Worm (Caenorhabditis elegans) whole organism, L4 larva: Measurements from ENCODE around the gene T26C5.5.

Source experiments
- F26F4.8 ChIP-seq: fragments of 200-800 bp; sonication (Bioruptor generic); conservative IDR thresholded peaks from 2 replicates; pipeline ENCODE4 v1.3.6; 2022; ENCODE audit warnings: missing genetic modification characterization, missing compliant biosample characterization
- F49E8.2 ChIP-seq: sonication (generic microtip); optimal IDR thresholded peaks from 2 replicates; lab custom pipeline; 2016; ENCODE audit warnings: missing compliant biosample characterization, mild to moderate bottlenecking, missing genetic modification characterization, borderline replicate concordance
- T26A8.4 ChIP-seq: fragments of 200-800 bp; sonication (Bioruptor generic); IDR thresholded peaks from 2 replicates; pipeline ENCODE4 v1.3.6; 2022; ENCODE audit warnings: missing genetic modification characterization, missing compliant biosample characterization
- Y105C5A.15 ChIP-seq: fragments of 200-800 bp; sonication (Bioruptor generic); IDR thresholded peaks from 2 replicates; pipeline ENCODE4 v1.3.6; 2022; ENCODE audit warnings: missing genetic modification characterization, missing compliant biosample characterization
- Y48G9A.11 ChIP-seq: fragments of 200-800 bp; sonication (Bioruptor generic); IDR thresholded peaks from 2 replicates; pipeline ENCODE4 v1.3.6; 2022; ENCODE audit warnings: missing genetic modification reagents, missing genetic modification characterization, missing compliant biosample characterization
- Y75B8A.6 ChIP-seq: fragments of 200-800 bp; sonication (Bioruptor generic); IDR thresholded peaks from 2 replicates; pipeline ENCODE4 v1.3.6; 2022; ENCODE audit warnings: missing genetic modification reagents, missing genetic modification characterization, missing compliant biosample characterization
- ZK337.2 ChIP-seq: fragments of 200-800 bp; sonication (Bioruptor generic); IDR thresholded peaks from 2 replicates; pipeline ENCODE4 v1.3.6; 2022; ENCODE audit warnings: missing genetic modification reagents, missing genetic modification characterization, missing compliant biosample characterization
- aha-1 ChIP-seq: fragments of 150-350 bp; peaks from one replicate; lab custom pipeline; 2014; ENCODE audit warnings: missing biosample characterization, missing genetic modification characterization
- ces-1 ChIP-seq: fragments of 150-350 bp; sonication (generic microtip); optimal IDR thresholded peaks from 4 replicates; lab custom pipeline; 2014; ENCODE audit warnings: missing biosample characterization, missing genetic modification reagents, missing genetic modification characterization
- dmd-6 ChIP-seq: fragments of 200-800 bp; sonication (Bioruptor generic); IDR thresholded peaks from 2 replicates; pipeline ENCODE4 v1.3.6; 2022; ENCODE audit warnings: missing genetic modification reagents, missing genetic modification characterization, missing compliant biosample characterization
- dmd-8 ChIP-seq: fragments of 200-800 bp; sonication (Bioruptor generic); IDR thresholded peaks from 2 replicates; pipeline ENCODE4 v1.3.6; 2022; ENCODE audit warnings: missing genetic modification characterization, missing compliant biosample characterization
- egl-27 ChIP-seq: sonication (generic microtip); optimal IDR thresholded peaks from 3 replicates; lab custom pipeline; 2017; ENCODE audit warnings: missing biosample characterization, missing genetic modification reagents, missing genetic modification characterization
- fkh-10 ChIP-seq: fragments of 150-350 bp; optimal IDR thresholded peaks from 2 replicates; lab custom pipeline; 2014; ENCODE audit warnings: missing biosample characterization, missing genetic modification reagents, missing genetic modification characterization
- hif-1 ChIP-seq, 2 experiments: sonication (generic microtip); optimal IDR thresholded peaks; 2 replicates each; lab custom pipeline; 2016 to 2017; ENCODE audit warnings: missing compliant biosample characterization in 2 of 2, missing genetic modification characterization in 2 of 2, missing genetic modification reagents in 2 of 2, missing genotype in 2 of 2, mild to moderate bottlenecking in 1 of 2
- hlh-11 ChIP-seq: fragments of 200-800 bp; sonication (Bioruptor generic); optimal IDR thresholded peaks from 2 replicates; lab custom pipeline; 2018; ENCODE audit warnings: mild to moderate bottlenecking, missing genetic modification characterization, missing compliant biosample characterization
- hlh-30 ChIP-seq: sonication (generic microtip); optimal IDR thresholded peaks from 2 replicates; lab custom pipeline; 2017; ENCODE audit warnings: antibody characterized with exemption, mild to moderate bottlenecking, missing genetic modification characterization, missing compliant biosample characterization; ENCODE audit not compliant: insufficient read depth
- hmg-1.1 ChIP-seq: fragments of 200-800 bp; sonication (Bioruptor generic); IDR thresholded peaks from 2 replicates; pipeline ENCODE4 v1.3.6; 2022; ENCODE audit warnings: missing genetic modification reagents, missing genetic modification characterization, missing compliant biosample characterization
- jun-1 ChIP-seq: fragments of 150-350 bp; optimal IDR thresholded peaks from 2 replicates; lab custom pipeline; 2014; ENCODE audit warnings: missing biosample characterization, missing genetic modification reagents, missing genetic modification characterization
- lim-7 ChIP-seq: fragments of 200-800 bp; sonication (Bioruptor generic); IDR thresholded peaks from 2 replicates; pipeline ENCODE4 v1.3.6; 2022; ENCODE audit warnings: missing genetic modification characterization, missing compliant biosample characterization
- lin-29 ChIP-seq: fragments of 200-800 bp; sonication (Bioruptor generic); IDR thresholded peaks from 2 replicates; pipeline ENCODE4 v1.3.6; 2022; ENCODE audit warnings: missing genetic modification reagents, missing genetic modification characterization, missing compliant biosample characterization
- madf-5 ChIP-seq, 2 experiments: fragments of 200-800 bp; sonication (Bioruptor generic); IDR thresholded peaks; 2 replicates each; pipeline ENCODE4 v1.3.6; 2022; ENCODE audit warnings: missing compliant biosample characterization in 2 of 2, missing genetic modification characterization in 2 of 2
- mdt-29 ChIP-seq: fragments of 200-800 bp; sonication (Bioruptor generic); IDR thresholded peaks from 2 replicates; pipeline ENCODE4 v1.3.6; 2022; ENCODE audit warnings: missing genetic modification reagents, missing genetic modification characterization, missing compliant biosample characterization
- mep-1 ChIP-seq: fragments of 150-350 bp; sonication (generic microtip); optimal IDR thresholded peaks from 3 replicates; lab custom pipeline; 2014; ENCODE audit warnings: missing biosample characterization, missing genetic modification characterization
- mxl-3 ChIP-seq: fragments of 200-800 bp; sonication (Bioruptor generic); optimal IDR thresholded peaks from 2 replicates; lab custom pipeline; 2018; ENCODE audit warnings: mild to moderate bottlenecking, missing genetic modification characterization, missing compliant biosample characterization
- nhr-11 ChIP-seq: fragments of 150-350 bp; optimal IDR thresholded peaks from 2 replicates; lab custom pipeline; 2014; ENCODE audit warnings: missing biosample characterization, missing genetic modification characterization
- nhr-28 ChIP-seq: fragments of 150-350 bp; optimal IDR thresholded peaks from 2 replicates; lab custom pipeline; 2014; ENCODE audit warnings: missing biosample characterization, missing genetic modification characterization
- nhr-6 ChIP-seq: fragments of 150-350 bp; optimal IDR thresholded peaks from 2 replicates; lab custom pipeline; 2014; ENCODE audit warnings: missing biosample characterization, missing genetic modification characterization
- nhr-76 ChIP-seq: fragments of 150-350 bp; optimal IDR thresholded peaks from 2 replicates; lab custom pipeline; 2014; ENCODE audit warnings: missing biosample characterization, missing genetic modification characterization
- php-3 ChIP-seq: fragments of 200-800 bp; sonication (Bioruptor generic); IDR thresholded peaks from 2 replicates; pipeline ENCODE4 v1.3.6; 2022; ENCODE audit warnings: missing genetic modification reagents, missing genetic modification characterization, missing compliant biosample characterization
- pqm-1 ChIP-seq: sonication (generic microtip); optimal IDR thresholded peaks from 2 replicates; lab custom pipeline; 2017; ENCODE audit warnings: missing biosample characterization, missing genetic modification characterization
- snpc-4 ChIP-seq: fragments of 150-350 bp; optimal IDR thresholded peaks from 2 replicates; lab custom pipeline; 2014; ENCODE audit warnings: missing biosample characterization, missing genetic modification characterization
- tag-97 ChIP-seq: fragments of 200-800 bp; sonication (Bioruptor generic); IDR thresholded peaks from 2 replicates; pipeline ENCODE4 v1.3.6; 2022; ENCODE audit warnings: missing genetic modification characterization, missing compliant biosample characterization
- unc-62 ChIP-seq, 3 experiments: fragments of 150-350 bp in 1 of 3; sonication (generic microtip); optimal IDR thresholded peaks in 2 of 3; peaks in 1 of 3; 1 replicate in 1 of 3; 2 replicates in 2 of 3; lab custom pipeline; 2014 to 2017; ENCODE audit warnings: missing biosample characterization in 3 of 3, missing genetic modification characterization in 3 of 3, missing genetic modification reagents in 3 of 3, missing genotype in 1 of 3
- zip-11 ChIP-seq: fragments of 200-800 bp; sonication (Bioruptor generic); IDR thresholded peaks from 2 replicates; pipeline ENCODE4 v1.3.6; 2022; ENCODE audit warnings: missing genetic modification characterization, missing compliant biosample characterization

T26C5.5 gene

DNA sequence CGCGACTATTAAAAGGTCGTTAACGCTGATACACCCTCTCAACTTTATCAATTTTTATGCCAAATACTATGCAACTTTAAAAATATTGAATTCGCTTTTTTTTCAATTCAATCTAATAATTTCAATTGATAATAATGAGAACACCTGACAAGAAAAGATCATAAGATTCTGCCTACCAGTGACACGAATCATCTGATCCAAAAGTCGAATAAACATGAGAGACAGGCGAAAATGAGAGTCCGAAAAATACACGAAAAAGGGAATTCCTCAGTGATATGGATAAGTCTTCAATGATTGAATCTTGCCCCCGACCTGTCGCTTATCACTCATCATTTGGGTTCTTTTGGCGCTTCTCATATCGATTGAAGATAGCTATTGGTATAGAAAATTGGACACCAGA, 4.9 kb downstream of the T26C5.5 start:
- TF ChIP-seq hlh-30 (tag; lab: Kevin White, UChicago) = peak; percentile 74
- TF ChIP-seq nhr-28 (tag; lab: Kevin White, UChicago) = peak; percentile 16
- TF ChIP-seq hif-1 (tag; optimal IDR thresholded peaks at IDR 0.05; lab: Kevin White, UChicago) = no peak
- peak; percentile 11 for TF ChIP-seq hlh-11 (tag; lab: Kevin White, UChicago)

DNA sequence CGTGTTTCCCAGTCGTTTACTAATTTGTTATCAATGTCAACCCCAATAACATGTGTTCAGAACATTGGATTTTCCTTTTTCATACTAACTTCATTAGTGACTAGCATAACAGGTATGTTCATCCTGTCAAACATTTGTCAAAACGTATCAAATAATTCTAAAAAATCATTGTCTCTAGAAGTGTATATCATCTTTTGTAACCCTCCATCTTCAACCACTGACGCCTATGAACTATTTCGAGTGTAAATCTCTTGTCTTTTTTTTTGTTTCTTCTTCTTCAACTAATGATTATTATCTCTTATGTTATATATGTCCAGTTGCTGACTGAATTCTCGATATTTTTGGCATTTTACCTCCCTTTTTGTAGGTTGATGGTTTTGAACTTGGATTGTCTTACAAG, 8.8 kb downstream of the T26C5.5 start:
- peak; percentile 1 for TF ChIP-seq nhr-28 (tag; lab: Kevin White, UChicago)
- no peak for TF ChIP-seq fkh-10 (GFP tag; lab: Kevin White, UChicago)
- TF ChIP-seq madf-5 (GFP tag; IDR thresholded peaks at IDR 0.05; lab: Robert Waterston, UW) = no peak
- TF ChIP-seq, all 104 proteins: peak for 1

ce11 chrII:9236972-9237371, 9.6 kb downstream of the T26C5.5 start:
- TF ChIP-seq aha-1 (tag; lab: Kevin White, UChicago) (peak; percentile 63), Y48G9A.11 (no peak), nhr-28 (tag; lab: Kevin White, UChicago) (no peak)

DNA sequence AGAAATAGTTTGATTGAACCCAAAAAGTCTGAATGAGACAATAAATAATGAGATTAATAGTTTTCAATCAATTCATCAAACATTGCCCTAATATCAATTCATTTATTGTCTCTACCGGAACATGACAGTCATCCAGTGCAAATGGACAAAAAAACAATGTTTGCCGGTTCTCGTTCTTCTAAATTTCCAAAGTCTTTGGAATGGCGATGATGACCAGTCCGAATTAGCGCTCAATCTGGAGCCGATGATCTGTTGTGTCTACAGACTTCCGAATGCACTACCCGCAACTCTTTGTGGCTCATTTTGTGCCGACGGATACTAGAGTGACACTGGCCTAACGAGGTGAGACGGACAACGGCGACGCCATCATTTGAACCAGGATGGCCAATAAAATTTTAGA, 10.3 kb downstream of the T26C5.5 start, which contains the start of gene T26C5.3:
Gene T26C5.3 (plus strand): TSS at position 301 of the 400 bp plus-strand sequence.
- no peak for TF ChIP-seq snpc-4
- TF ChIP-seq T26A8.4 (GFP tag; lab: Robert Waterston, UW) = no peak
- TF ChIP-seq F26F4.8 (GFP tag; lab: Robert Waterston, UW) = no peak
- no peak for TF ChIP-seq lim-7
- TF ChIP-seq mep-1 (tag; lab: Kevin White, UChicago) = no peak
- no peak for TF ChIP-seq nhr-6 (tag; lab: Kevin White, UChicago)
- no peak for TF ChIP-seq nhr-76 (tag; lab: Kevin White, UChicago)
- TF ChIP-seq lin-29 (GFP tag; lab: Robert Waterston, UW) = no peak
- no peak for TF ChIP-seq fkh-10 (GFP tag; lab: Kevin White, UChicago)
- no peak for TF ChIP-seq ces-1 (GFP tag; lab: Kevin White, UChicago)
- TF ChIP-seq jun-1 (tag; lab: Kevin White, UChicago) = no peak
- no peak for TF ChIP-seq pqm-1 (tag; lab: Kevin White, UChicago)
- no peak for TF ChIP-seq zip-11 (GFP tag; lab: Robert Waterston, UW)
- TF ChIP-seq tag-97 (GFP tag; lab: Robert Waterston, UW) = no peak
- TF ChIP-seq F49E8.2 (tag; lab: Kevin White, UChicago) = no peak
- TF ChIP-seq dmd-8 = no peak
- no peak for TF ChIP-seq egl-27 (tag; lab: Kevin White, UChicago)
- no peak for TF ChIP-seq dmd-6 (GFP tag; lab: Robert Waterston, UW)
- no peak for TF ChIP-seq php-3 (GFP tag; lab: Robert Waterston, UW)
- no peak for TF ChIP-seq ZK337.2 (GFP tag; lab: Robert Waterston, UW)

- TF ChIP-seq mdt-29 (GFP tag; lab: Robert Waterston, UW) = no peak
- TF ChIP-seq nhr-28 (tag; lab: Kevin White, UChicago) = peak; percentile 28
- TF ChIP-seq Y105C5A.15 = no peak
- TF ChIP-seq madf-5 (GFP tag; IDR thresholded peaks at IDR 0.05; lab: Robert Waterston, UW) = no peak
- no peak for TF ChIP-seq Y75B8A.6 (GFP tag; lab: Robert Waterston, UW)
- no peak for TF ChIP-seq hmg-1.1 (GFP tag; lab: Robert Waterston, UW)
- peak; percentile 52 for TF ChIP-seq mxl-3 (GFP tag; lab: Kevin White, UChicago)
- TF ChIP-seq nhr-11 = no peak
- peak in 1 of 2 experiments; percentile 63 for TF ChIP-seq unc-62 (GFP tag; optimal IDR thresholded peaks at IDR 0.05 in 1 of 2; lab: Kevin White, UChicago)
- no peak for TF ChIP-seq unc-62 (tag; optimal IDR thresholded peaks at IDR 0.05; lab: Kevin White, UChicago)
These were observed 12.7 kb downstream of the T26C5.5 start for ce11 chrII:9233813-9234212.
